Fruit fly (Drosophila melanogaster) whole organism, embryonic: Measurements from ENCODE around the gene CG31176.

Experiments
- Adf1 ChIP-seq: fragments of 200-800 bp; sonication (Bioruptor generic); IDR thresholded peaks from 2 replicates; pipeline ENCODE4 v1.3.6; 2022; ENCODE audit warnings: missing biosample characterization, missing genetic modification characterization
- Asciz ChIP-seq: fragments of 200-800 bp; sonication (Bioruptor generic); optimal IDR thresholded peaks from 2 replicates; lab custom pipeline; 2017; ENCODE audit warnings: missing biosample characterization, mild to moderate bottlenecking, missing genetic modification characterization, missing genetic modification reagents
- BtbVII ChIP-seq: fragments of 200-800 bp; sonication (Bioruptor generic); optimal IDR thresholded peaks from 3 replicates; lab custom pipeline; 2017; ENCODE audit warnings: missing biosample characterization, mild to moderate bottlenecking, missing genetic modification characterization
- CG11456 ChIP-seq: fragments of 200-800 bp; sonication (Bioruptor generic); IDR thresholded peaks from 3 replicates; pipeline ENCODE4 v1.3.6; 2022; ENCODE audit warnings: missing biosample characterization, missing genetic modification characterization
- CG12071 ChIP-seq: fragments of 200-800 bp; sonication (Bioruptor generic); optimal IDR thresholded peaks from 3 replicates; lab custom pipeline; 2018; ENCODE audit warnings: missing biosample characterization, mild to moderate bottlenecking, missing genetic modification characterization
- CG12219 ChIP-seq: fragments of 200-800 bp; sonication (Bioruptor generic); optimal IDR thresholded peaks from 3 replicates; lab custom pipeline; 2018; ENCODE audit warnings: missing biosample characterization, mild to moderate bottlenecking, missing genetic modification characterization
- CG12299 ChIP-seq: fragments of 200-800 bp; sonication (Bioruptor generic); optimal IDR thresholded peaks from 2 replicates; lab custom pipeline; 2018; ENCODE audit warnings: missing biosample characterization, mild to moderate bottlenecking, missing genetic modification characterization
- CG12659 ChIP-seq: fragments of 200-800 bp; sonication (Bioruptor generic); optimal IDR thresholded peaks from 3 replicates; lab custom pipeline; 2017; ENCODE audit warnings: mild to moderate bottlenecking, missing biosample characterization, missing genetic modification reagents, missing genetic modification characterization
- CG14667 ChIP-seq: fragments of 200-800 bp; sonication (Bioruptor generic); IDR thresholded peaks from 2 replicates; pipeline ENCODE4 v1.3.6; 2022; ENCODE audit warnings: missing biosample characterization, missing genetic modification characterization
- CG14860 ChIP-seq: fragments of 200-800 bp; sonication (Bioruptor generic); IDR thresholded peaks from 3 replicates; pipeline ENCODE4 v1.3.6; 2022; ENCODE audit warnings: missing biosample characterization, missing genetic modification characterization; ENCODE audit not compliant: partially characterized antibody
- CG15479 ChIP-seq: fragments of 200-800 bp; sonication (Bioruptor generic); optimal IDR thresholded peaks from 3 replicates; lab custom pipeline; 2019; ENCODE audit warnings: missing biosample characterization, mild to moderate bottlenecking, missing genetic modification characterization, moderate library complexity
- CG17328 ChIP-seq: fragments of 200-800 bp; sonication (Bioruptor generic); IDR thresholded peaks from 2 replicates; pipeline ENCODE4 v1.3.6; 2022; ENCODE audit warnings: missing biosample characterization, missing genetic modification characterization
- CG17568 ChIP-seq: fragments of 200-800 bp; sonication (Bioruptor generic); optimal IDR thresholded peaks from 2 replicates; lab custom pipeline; 2018; ENCODE audit warnings: missing biosample characterization, mild to moderate bottlenecking, missing genetic modification characterization, moderate library complexity
- CG18599 ChIP-seq: fragments of 200-800 bp; sonication (Bioruptor generic); optimal IDR thresholded peaks from 3 replicates; lab custom pipeline; 2017; ENCODE audit warnings: missing biosample characterization, missing genetic modification characterization, mild to moderate bottlenecking, moderate library complexity, missing genetic modification reagents
- CG2116 ChIP-seq: fragments of 200-800 bp; sonication (Bioruptor generic); optimal IDR thresholded peaks from 3 replicates; lab custom pipeline; 2018; ENCODE audit warnings: missing biosample characterization, mild to moderate bottlenecking, missing genetic modification characterization
- CG2875 ChIP-seq: fragments of 200-800 bp; sonication (Bioruptor generic); optimal IDR thresholded peaks from 2 replicates; lab custom pipeline; 2017; ENCODE audit warnings: missing biosample characterization, mild to moderate bottlenecking, missing genetic modification characterization, missing genetic modification reagents
- CG32772 ChIP-seq: fragments of 200-800 bp; sonication (Bioruptor generic); IDR thresholded peaks from 2 replicates; pipeline ENCODE4 v1.3.6; 2022; ENCODE audit warnings: missing biosample characterization, missing genetic modification characterization
- CG3281 ChIP-seq: fragments of 200-800 bp; sonication (Bioruptor generic); optimal IDR thresholded peaks from 3 replicates; lab custom pipeline; 2017; ENCODE audit warnings: missing biosample characterization, mild to moderate bottlenecking, missing genetic modification characterization
- CG3726 ChIP-seq: fragments of 200-800 bp; sonication (Bioruptor generic); IDR thresholded peaks from 3 replicates; pipeline ENCODE4, ENCODE4 v1.3.6; 2022; ENCODE audit warnings: missing biosample characterization, missing genetic modification characterization
- CG6683 ChIP-seq: fragments of 200-800 bp; sonication (Bioruptor generic); optimal IDR thresholded peaks from 2 replicates; lab custom pipeline; 2017; ENCODE audit warnings: missing biosample characterization, mild to moderate bottlenecking, missing genetic modification characterization, missing genetic modification reagents
- CG6813 ChIP-seq: fragments of 200-800 bp; sonication (Bioruptor generic); optimal IDR thresholded peaks from 2 replicates; lab custom pipeline; 2017; ENCODE audit warnings: missing biosample characterization, missing genetic modification characterization, mild to moderate bottlenecking, moderate library complexity, missing genetic modification reagents
- CG6854 ChIP-seq: fragments of 200-800 bp; sonication (Bioruptor generic); optimal IDR thresholded peaks from 3 replicates; lab custom pipeline; 2017; ENCODE audit warnings: missing biosample characterization, mild to moderate bottlenecking, missing genetic modification characterization
- CG7372 ChIP-seq: fragments of 200-800 bp; sonication (Bioruptor generic); IDR thresholded peaks from 2 replicates; pipeline ENCODE4 v1.3.6; 2022; ENCODE audit warnings: missing biosample characterization, missing genetic modification characterization
- Hmx ChIP-seq: fragments of 200-800 bp; sonication (Bioruptor generic); optimal IDR thresholded peaks from 2 replicates; lab custom pipeline; 2016; ENCODE audit warnings: missing biosample characterization, missing genetic modification characterization
- Lim3 ChIP-seq: fragments of 200-800 bp; sonication (Bioruptor generic); IDR thresholded peaks from 2 replicates; pipeline ENCODE4 v1.3.6; 2022; ENCODE audit warnings: missing biosample characterization, missing genetic modification characterization
- Myb ChIP-seq: fragments of 200-800 bp; sonication (Bioruptor generic); optimal IDR thresholded peaks from 2 replicates; lab custom pipeline; 2016; ENCODE audit warnings: missing biosample characterization, missing genetic modification characterization
- NFAT ChIP-seq: fragments of 200-800 bp; sonication (Bioruptor generic); IDR thresholded peaks from 2 replicates; pipeline ENCODE4 v1.3.6; 2022; ENCODE audit warnings: missing biosample characterization, missing genetic modification characterization
- TFAM ChIP-seq: fragments of 200-800 bp; sonication (Bioruptor generic); optimal IDR thresholded peaks from 2 replicates; lab custom pipeline; 2017; ENCODE audit warnings: missing biosample characterization, missing genetic modification characterization, inconsistent platforms
- bbx ChIP-seq: fragments of 200-800 bp; sonication (Bioruptor generic); IDR thresholded peaks from 2 replicates; pipeline ENCODE4 v1.3.6; 2022; ENCODE audit warnings: missing biosample characterization, missing genetic modification characterization; ENCODE audit not compliant: partially characterized antibody
- caup ChIP-seq: fragments of 200-800 bp; sonication (Bioruptor generic); optimal IDR thresholded peaks from 3 replicates; lab custom pipeline; 2017; ENCODE audit warnings: missing biosample characterization, mild to moderate bottlenecking, missing genetic modification characterization, moderate library complexity; ENCODE audit not compliant: severe bottlenecking
- cg ChIP-seq: fragments of 200-800 bp; sonication (Bioruptor generic); optimal IDR thresholded peaks from 3 replicates; lab custom pipeline; 2019; ENCODE audit warnings: missing biosample characterization, mild to moderate bottlenecking, missing genetic modification characterization, moderate library complexity
- chinmo ChIP-seq: fragments of 200-800 bp; sonication (Bioruptor generic); IDR thresholded peaks from 4 replicates; pipeline ENCODE4 v1.3.6; 2022; ENCODE audit warnings: missing biosample characterization, missing genetic modification characterization; ENCODE audit not compliant: partially characterized antibody
- corto ChIP-seq: fragments of 200-800 bp; sonication (Bioruptor generic); optimal IDR thresholded peaks from 2 replicates; lab custom pipeline; 2016; ENCODE audit warnings: missing biosample characterization, mild to moderate bottlenecking, missing genetic modification characterization, moderate library complexity
- ems ChIP-seq: fragments of 200-800 bp; sonication (Bioruptor generic); optimal IDR thresholded peaks from 3 replicates; lab custom pipeline; 2016; ENCODE audit warnings: missing biosample characterization, missing genetic modification characterization
- eve ChIP-seq, 2 experiments: fragments of >200 bp; optimal IDR thresholded peaks; 2 replicates each; lab custom pipeline; 2017; ENCODE audit warnings: missing biosample characterization in 2 of 2, missing genetic modification characterization in 2 of 2
- grn ChIP-seq: fragments of 200-800 bp; sonication (Bioruptor generic); optimal IDR thresholded peaks from 3 replicates; lab custom pipeline; 2017; ENCODE audit warnings: missing biosample characterization, missing genetic modification characterization
- gsb-n ChIP-seq: fragments of 200-800 bp; sonication (Bioruptor generic); optimal IDR thresholded peaks from 3 replicates; lab custom pipeline; 2018; ENCODE audit warnings: missing biosample characterization, mild to moderate bottlenecking, missing genetic modification characterization
- hb ChIP-seq: fragments of 200-800 bp; sonication (Bioruptor generic); IDR thresholded peaks from 3 replicates; pipeline ENCODE4 v1.3.6; 2022; ENCODE audit warnings: missing biosample characterization, missing genetic modification characterization; ENCODE audit not compliant: partially characterized antibody
- lab ChIP-seq: fragments of 200-800 bp; sonication (Bioruptor generic); optimal IDR thresholded peaks from 3 replicates; lab custom pipeline; 2017; ENCODE audit warnings: missing biosample characterization, missing genetic modification characterization, mild to moderate bottlenecking, moderate library complexity, missing genetic modification reagents
- nau ChIP-seq: fragments of 200-800 bp; sonication (Bioruptor generic); optimal IDR thresholded peaks from 3 replicates; lab custom pipeline; 2017; ENCODE audit warnings: missing biosample characterization, mild to moderate bottlenecking, missing genetic modification characterization, missing genetic modification reagents
- pan ChIP-seq, 4 experiments: fragments of >200 bp in 3 of 4; fragments of 200-800 bp in 1 of 4; sonication (Bioruptor generic) in 1 of 4; optimal IDR thresholded peaks in 3 of 4; IDR thresholded peaks in 1 of 4; 2 replicates each; pipeline versions ENCODE4 v1.3.6 to Lab custom; 2017 to 2022; ENCODE audit warnings: missing biosample characterization in 2 of 4, missing genetic modification characterization in 2 of 4, mixed read lengths in 1 of 4
- pho ChIP-seq: fragments of 200-800 bp; sonication (Bioruptor generic); optimal IDR thresholded peaks from 2 replicates; lab custom pipeline; 2016; ENCODE audit warnings: missing biosample characterization, missing genetic modification characterization
- psq ChIP-seq: fragments of 200-800 bp; sonication (Bioruptor generic); optimal IDR thresholded peaks from 2 replicates; lab custom pipeline; 2017; ENCODE audit warnings: missing biosample characterization, missing genetic modification characterization
- sna ChIP-seq: fragments of 200-800 bp; sonication (Bioruptor generic); IDR thresholded peaks from 2 replicates; pipeline ENCODE4 v1.3.6; 2022; ENCODE audit warnings: missing biosample characterization, missing genetic modification characterization; ENCODE audit not compliant: partially characterized antibody
- tll ChIP-seq, 2 experiments: fragments of 200-800 bp in 1 of 2; fragments of >200 bp in 1 of 2; sonication (Bioruptor generic) in 1 of 2; optimal IDR thresholded peaks; 2 replicates each; lab custom pipeline; 2017 to 2019; ENCODE audit warnings: missing biosample characterization in 2 of 2, missing genetic modification characterization in 2 of 2, mild to moderate bottlenecking in 1 of 2, moderate library complexity in 1 of 2
- trh ChIP-seq: fragments of 200-800 bp; sonication (Bioruptor generic); optimal IDR thresholded peaks from 2 replicates; lab custom pipeline; 2016; ENCODE audit warnings: missing biosample characterization, missing genetic modification characterization
- tx ChIP-seq: fragments of 200-800 bp; sonication (Bioruptor generic); optimal IDR thresholded peaks from 2 replicates; lab custom pipeline; 2016; ENCODE audit warnings: missing biosample characterization, missing genetic modification characterization
- wek ChIP-seq: fragments of 200-800 bp; sonication (Bioruptor generic); optimal IDR thresholded peaks from 3 replicates; lab custom pipeline; 2018; ENCODE audit warnings: missing biosample characterization, mild to moderate bottlenecking, missing genetic modification characterization, moderate library complexity

Gene CG31176

dm6 chr3R:21641517-21642137 is 77.8 kb downstream of the CG31176 start (continued):
- TF ChIP-seq hb (no peak), CG7372 (GFP tag; lab: Robert Waterston, UW) (no peak), ems (GFP tag; lab: Kevin White, UChicago) (no peak), Lim3 (GFP tag; lab: Robert Waterston, UW) (no peak), CG6813 (GFP tag; lab: Kevin White, UChicago) (peak; percentile 65), CG12299 (no peak), CG18599 (peak; percentile 6), pho (GFP tag; lab: Kevin White, UChicago) (no peak), CG12219 (GFP tag; lab: Kevin White, UChicago) (no peak), grn (no peak), wek (GFP tag; lab: Kevin White, UChicago) (no peak), lab (no peak), Asciz (GFP tag; lab: Kevin White, UChicago) (no peak), corto (GFP tag; lab: Kevin White, UChicago) (peak; percentile 57), CG3726 (GFP tag; lab: Robert Waterston, UW) (no peak), BtbVII (GFP tag; lab: Kevin White, UChicago) (peak; percentile 3), CG32772 (GFP tag; lab: Robert Waterston, UW) (no peak), CG2116 (GFP tag; lab: Kevin White, UChicago) (peak; percentile 25), TFAM (no peak), tll (GFP tag; optimal IDR thresholded peaks at IDR 0.05; lab: Kevin White, UChicago) (peak in 1 of 2 experiments; percentile 71), CG3281 (GFP tag; lab: Kevin White, UChicago) (no peak), CG12659 (GFP tag; lab: Kevin White, UChicago) (no peak), CG15479 (GFP tag; lab: Kevin White, UChicago) (peak; percentile 84), NFAT (no peak), trh (GFP tag; lab: Kevin White, UChicago) (peak; percentile 37), CG17328 (GFP tag; lab: Robert Waterston, UW) (peak; percentile 53), CG14667 (GFP tag; lab: Robert Waterston, UW) (no peak), cg (GFP tag; lab: Kevin White, UChicago) (no peak), CG6854 (GFP tag; lab: Kevin White, UChicago) (no peak), CG17568 (GFP tag; lab: Kevin White, UChicago) (peak; percentile 55), caup (GFP tag; lab: Kevin White, UChicago) (no peak), CG2875 (GFP tag; lab: Kevin White, UChicago) (peak; percentile 43), CG12071 (GFP tag; lab: Kevin White, UChicago) (no peak), CG11456 (GFP tag; lab: Robert Waterston, UW) (no peak), bbx (GFP tag; lab: Robert Waterston, UW) (no peak), tx (GFP tag; lab: Kevin White, UChicago) (no peak), gsb-n (tag; lab: Kevin White, UChicago) (peak; percentile 80), nau (GFP tag; lab: Kevin White, UChicago) (no peak), chinmo (GFP tag; lab: Robert Waterston, UW) (no peak), pan (optimal IDR thresholded peaks at IDR 0.05; lab: Kevin White, UChicago) (no peak), pan (GFP tag; optimal IDR thresholded peaks at IDR 0.05 in 1 of 2, IDR thresholded peaks at IDR 0.05 in 1 of 2) (no peak), sna (GFP tag; lab: Robert Waterston, UW) (no peak), CG6683 (GFP tag; lab: Kevin White, UChicago) (no peak), Hmx (GFP tag; lab: Kevin White, UChicago) (no peak), Myb (GFP tag; lab: Kevin White, UChicago) (no peak), Adf1 (GFP tag; lab: Robert Waterston, UW) (no peak), eve (GFP tag; optimal IDR thresholded peaks at IDR 0.05; lab: Kevin White, UChicago) (peak; percentile 29 to 67), psq (peak; percentile 0), CG14860 (GFP tag; lab: Robert Waterston, UW) (no peak)
